Fruit fly (Drosophila melanogaster) whole organism, pupa: ENCODE results near the gene CG15201.

Experiments used
- CG10348 ChIP-seq: fragments of 200-800 bp; sonication (Bioruptor generic); IDR thresholded peaks from 2 replicates; pipeline ENCODE4 v1.3.6; 2022; ENCODE audit warnings: missing biosample characterization, missing genetic modification characterization
- CG13204 ChIP-seq: fragments of 200-800 bp; sonication (Bioruptor generic); optimal IDR thresholded peaks from 2 replicates; lab custom pipeline; 2018; ENCODE audit warnings: missing biosample characterization, mild to moderate bottlenecking, missing genetic modification characterization, moderate library complexity
- CG4496 ChIP-seq: fragments of 200-800 bp; sonication (Bioruptor generic); IDR thresholded peaks from 3 replicates; pipeline ENCODE4 v1.3.6; 2022; ENCODE audit warnings: missing biosample characterization, missing genetic modification characterization
- CG8159 ChIP-seq: fragments of 200-800 bp; sonication (Bioruptor generic); optimal IDR thresholded peaks from 3 replicates; lab custom pipeline; 2018; ENCODE audit warnings: missing biosample characterization, mild to moderate bottlenecking, missing genetic modification characterization, moderate library complexity
- D1 ChIP-seq: fragments of 200-800 bp; sonication (Bioruptor generic); optimal IDR thresholded peaks from 2 replicates; lab custom pipeline; 2018; ENCODE audit warnings: missing biosample characterization, mild to moderate bottlenecking, missing genetic modification characterization, moderate library complexity
- Pif1A ChIP-seq: fragments of 200-800 bp; sonication (Bioruptor generic); optimal IDR thresholded peaks from 3 replicates; lab custom pipeline; 2016; ENCODE audit warnings: missing biosample characterization, missing genetic modification characterization
- Snoo ChIP-seq: fragments of 200-800 bp; sonication (Bioruptor generic); optimal IDR thresholded peaks from 3 replicates; lab custom pipeline; 2017; ENCODE audit warnings: missing biosample characterization, mild to moderate bottlenecking, missing genetic modification characterization, inconsistent platforms

dm6 chrX:11148272-11148835 is 4.4 kb downstream of the CG15201 start, which contains the start of gene Ran:
- TF ChIP-seq Pif1A (no peak), CG4496 (GFP tag; lab: Robert Waterston, UW) (no peak), CG10348 (no peak), D1 (tag; lab: Kevin White, UChicago) (no peak), CG13204 (GFP tag; lab: Kevin White, UChicago) (no peak), Snoo (tag; lab: Kevin White, UChicago) (no peak), CG8159 (tag; lab: Kevin White, UChicago) (no peak)
